Fruit fly (Drosophila melanogaster): ENCODE results near the gene Taf2.

The Taf2 gene

dm6 chr3L:9864275-9865052 is 24.0 kb downstream of the Taf2 start, which contains the start of the genes iPLA2-VIA and Ciz1:
Gene iPLA2-VIA, minus strand, starts transcription at chr3L:9864349.
Gene Ciz1, plus strand, starts transcription at chr3L:9864639.
- TF ChIP-seq CG14655 (GFP tag; optimal IDR thresholded peaks at IDR 0.05) (no peak), CG9948 (tag; optimal IDR thresholded peaks at IDR 0.05) (no peak), rn (GFP tag; IDR thresholded peaks at IDR 0.05) (no peak), CG34367 (tag; optimal IDR thresholded peaks at IDR 0.05) (no peak), CG12605 (GFP tag; IDR thresholded peaks at IDR 0.05) (no peak), D1 (tag; optimal IDR thresholded peaks at IDR 0.05) (no peak), CG10348 (GFP tag; IDR thresholded peaks at IDR 0.05) (no peak), Pif1A (GFP tag; optimal IDR thresholded peaks at IDR 0.05) (no peak), EcR (GFP tag; optimal IDR thresholded peaks at IDR 0.05) (no peak)

DNA sequence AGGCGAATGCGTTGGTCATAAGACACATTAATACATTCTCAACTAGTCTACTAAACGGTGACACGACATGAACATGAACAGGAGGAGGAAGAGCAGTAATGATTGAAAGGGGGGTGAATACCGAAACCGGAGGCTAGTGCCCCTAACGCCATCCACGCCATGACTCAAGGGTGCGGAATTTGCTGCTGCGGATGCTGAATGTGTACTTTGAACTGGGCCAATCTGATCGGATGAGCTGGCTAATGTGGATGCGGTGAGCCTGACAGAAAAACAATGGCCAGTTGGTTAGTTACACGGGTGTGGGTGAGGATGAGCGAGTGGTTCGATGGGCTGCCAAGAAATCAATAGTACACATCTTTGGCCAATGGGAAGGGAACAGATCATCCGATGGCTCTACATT is 24.8 kb downstream of the Taf2 start:
- TF ChIP-seq rn (GFP tag; IDR thresholded peaks at IDR 0.05) (no peak), CG8159 (tag; optimal IDR thresholded peaks at IDR 0.05) (no peak), CG9948 (tag; optimal IDR thresholded peaks at IDR 0.05) (no peak), CG32121 (GFP tag; IDR thresholded peaks at IDR 0.05) (no peak), CG8301 (tag; optimal IDR thresholded peaks at IDR 0.05) (no peak), D1 (tag; optimal IDR thresholded peaks at IDR 0.05) (no peak), CG17806 (tag; optimal IDR thresholded peaks at IDR 0.05) (no peak), CG4496 (GFP tag; IDR thresholded peaks at IDR 0.05) (0 out of 3 replicates have a peak, but pooled peaks have one; percentile 39), Snoo (tag; optimal IDR thresholded peaks at IDR 0.05) (no peak), gl (tag; optimal IDR thresholded peaks at IDR 0.05) (peak; percentile 38), CG14655 (GFP tag; optimal IDR thresholded peaks at IDR 0.05) (no peak), CG10348 (GFP tag; IDR thresholded peaks at IDR 0.05) (no peak), CG15710 (tag; optimal IDR thresholded peaks at IDR 0.05) (no peak)

- TF ChIP-seq CG13204 (GFP tag; optimal IDR thresholded peaks at IDR 0.05), result no peak
- TF ChIP-seq CG10348 (GFP tag; IDR thresholded peaks at IDR 0.05), result no peak
- TF ChIP-seq gl (tag; optimal IDR thresholded peaks at IDR 0.05), result no peak
- TF ChIP-seq Ets98B (GFP tag; IDR thresholded peaks at IDR 0.05), result no peak
- TF ChIP-seq fd96Ca (GFP tag; IDR thresholded peaks at IDR 0.05), result no peak; the same call in 2 of the 3 replicates
- TF ChIP-seq D1 (tag; optimal IDR thresholded peaks at IDR 0.05), result peak; percentile 19
- TF ChIP-seq CG8159 (tag; optimal IDR thresholded peaks at IDR 0.05), result peak; percentile 16
- no peak for TF ChIP-seq CG4496 (GFP tag; IDR thresholded peaks at IDR 0.05)
- TF ChIP-seq CG15710 (tag; optimal IDR thresholded peaks at IDR 0.05), result peak; percentile 2
- TF ChIP-seq CG8301 (tag; optimal IDR thresholded peaks at IDR 0.05), result no peak
- TF ChIP-seq EcR (GFP tag; optimal IDR thresholded peaks at IDR 0.05), result no peak
Observed at dm6 chr3L:9859624-9860023, 28.9 kb downstream of the Taf2 start, which contains the start of gene CG10809. Gene CG10809, minus strand, starts transcription at chr3L:9859889.

dm6 chr3L:9856430-9857218 is 31.9 kb downstream of the Taf2 start:
- TF ChIP-seq fd96Ca (GFP tag; IDR thresholded peaks at IDR 0.05) (no peak), CG8301 (tag; optimal IDR thresholded peaks at IDR 0.05) (peak; percentile 54), Pif1B (GFP tag; optimal IDR thresholded peaks at IDR 0.05) (no peak), CG32121 (GFP tag; IDR thresholded peaks at IDR 0.05) (peak; percentile 60; the same call in 1 of the 2 replicates), CG10348 (GFP tag; IDR thresholded peaks at IDR 0.05) (no peak), CG9948 (tag; optimal IDR thresholded peaks at IDR 0.05) (peak; percentile 65), CG34367 (tag; optimal IDR thresholded peaks at IDR 0.05) (peak; percentile 42), CG12605 (GFP tag; IDR thresholded peaks at IDR 0.05) (peak; percentile 70), D1 (tag; optimal IDR thresholded peaks at IDR 0.05) (peak; percentile 22), Snoo (tag; optimal IDR thresholded peaks at IDR 0.05) (no peak), gl (tag; optimal IDR thresholded peaks at IDR 0.05) (no peak), Pif1A (GFP tag; optimal IDR thresholded peaks at IDR 0.05) (no peak), rn (GFP tag; IDR thresholded peaks at IDR 0.05) (no peak), Ets98B (GFP tag; IDR thresholded peaks at IDR 0.05) (peak; percentile 56; the same call in 1 of the 2 replicates), CG17806 (tag; optimal IDR thresholded peaks at IDR 0.05) (peak; percentile 68), CG13204 (GFP tag; optimal IDR thresholded peaks at IDR 0.05) (no peak), CG8159 (tag; optimal IDR thresholded peaks at IDR 0.05) (peak; percentile 70), CG4496 (GFP tag; IDR thresholded peaks at IDR 0.05) (peak; percentile 45; the same call in 2 of the 3 replicates), CG15710 (tag; optimal IDR thresholded peaks at IDR 0.05) (peak; percentile 57), EcR (GFP tag; optimal IDR thresholded peaks at IDR 0.05) (no peak), CG14655 (GFP tag; optimal IDR thresholded peaks at IDR 0.05) (no peak)

dm6 chr3L:9855784-9856426 is 32.6 kb downstream of the Taf2 start:
- TF ChIP-seq Pif1A (GFP tag; optimal IDR thresholded peaks at IDR 0.05), result peak; percentile 96
- peak; percentile 96 for TF ChIP-seq CG14655 (GFP tag; optimal IDR thresholded peaks at IDR 0.05)
- TF ChIP-seq Ets98B (GFP tag; IDR thresholded peaks at IDR 0.05), result peak; percentile 96
- peak; percentile 98 for TF ChIP-seq CG4496 (GFP tag; IDR thresholded peaks at IDR 0.05)
- TF ChIP-seq rn (GFP tag; IDR thresholded peaks at IDR 0.05), result peak; percentile 92
- TF ChIP-seq D1 (tag; optimal IDR thresholded peaks at IDR 0.05), result peak; percentile 82
- TF ChIP-seq Snoo (tag; optimal IDR thresholded peaks at IDR 0.05), result peak; percentile 90
- TF ChIP-seq gl (tag; optimal IDR thresholded peaks at IDR 0.05), result peak; percentile 91
- TF ChIP-seq CG8301 (tag; optimal IDR thresholded peaks at IDR 0.05), result peak; percentile 97
- TF ChIP-seq CG9948 (tag; optimal IDR thresholded peaks at IDR 0.05), result peak; percentile 92
- peak; percentile 89 for TF ChIP-seq CG15710 (tag; optimal IDR thresholded peaks at IDR 0.05)
- TF ChIP-seq EcR (GFP tag; optimal IDR thresholded peaks at IDR 0.05), result peak; percentile 19
- TF ChIP-seq Pif1B (GFP tag; optimal IDR thresholded peaks at IDR 0.05), result peak; percentile 95
- peak; percentile 96 for TF ChIP-seq CG8159 (tag; optimal IDR thresholded peaks at IDR 0.05)
- TF ChIP-seq CG13204 (GFP tag; optimal IDR thresholded peaks at IDR 0.05), result peak; percentile 72
- TF ChIP-seq CG10348 (GFP tag; IDR thresholded peaks at IDR 0.05), result peak; percentile 65
- TF ChIP-seq fd96Ca (GFP tag; IDR thresholded peaks at IDR 0.05), result peak; percentile 97
- peak; percentile 94 for TF ChIP-seq CG32121 (GFP tag; IDR thresholded peaks at IDR 0.05)
- peak; percentile 85 for TF ChIP-seq CG34367 (tag; optimal IDR thresholded peaks at IDR 0.05)
- peak; percentile 91 for TF ChIP-seq CG12605 (GFP tag; IDR thresholded peaks at IDR 0.05)
- TF ChIP-seq CG17806 (tag; optimal IDR thresholded peaks at IDR 0.05), result peak; percentile 95

All from whole organism, pupa.